Worm (Caenorhabditis elegans): ENCODE data around the gene B0244.17.

B0244.17 gene

DNA sequence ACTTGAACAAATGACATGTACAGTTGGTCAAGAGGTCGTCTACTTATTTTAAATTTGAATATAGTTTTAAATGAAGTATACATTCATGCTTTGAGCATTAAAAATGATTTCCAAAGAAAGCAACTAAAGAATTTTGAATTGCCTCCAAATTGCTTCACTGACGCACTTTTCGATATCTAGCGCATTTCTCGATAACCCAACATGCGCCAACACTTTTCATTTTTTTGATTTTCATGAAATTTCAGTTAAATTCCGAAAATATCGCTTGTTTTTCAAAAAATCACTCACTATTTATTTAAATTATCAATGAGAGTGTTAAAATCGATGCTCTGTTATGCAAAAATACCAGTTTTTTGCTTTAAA, 13.2 kb upstream of the B0244.17 start:
- TF ChIP-seq hlh-1 (tag; optimal IDR thresholded peaks at IDR 0.05) (no peak), blmp-1 (tag; optimal IDR thresholded peaks at IDR 0.05) (no peak), ztf-11 (tag; optimal IDR thresholded peaks at IDR 0.05) (no peak), elt-3 (tag; optimal IDR thresholded peaks at IDR 0.05) (no peak)

DNA sequence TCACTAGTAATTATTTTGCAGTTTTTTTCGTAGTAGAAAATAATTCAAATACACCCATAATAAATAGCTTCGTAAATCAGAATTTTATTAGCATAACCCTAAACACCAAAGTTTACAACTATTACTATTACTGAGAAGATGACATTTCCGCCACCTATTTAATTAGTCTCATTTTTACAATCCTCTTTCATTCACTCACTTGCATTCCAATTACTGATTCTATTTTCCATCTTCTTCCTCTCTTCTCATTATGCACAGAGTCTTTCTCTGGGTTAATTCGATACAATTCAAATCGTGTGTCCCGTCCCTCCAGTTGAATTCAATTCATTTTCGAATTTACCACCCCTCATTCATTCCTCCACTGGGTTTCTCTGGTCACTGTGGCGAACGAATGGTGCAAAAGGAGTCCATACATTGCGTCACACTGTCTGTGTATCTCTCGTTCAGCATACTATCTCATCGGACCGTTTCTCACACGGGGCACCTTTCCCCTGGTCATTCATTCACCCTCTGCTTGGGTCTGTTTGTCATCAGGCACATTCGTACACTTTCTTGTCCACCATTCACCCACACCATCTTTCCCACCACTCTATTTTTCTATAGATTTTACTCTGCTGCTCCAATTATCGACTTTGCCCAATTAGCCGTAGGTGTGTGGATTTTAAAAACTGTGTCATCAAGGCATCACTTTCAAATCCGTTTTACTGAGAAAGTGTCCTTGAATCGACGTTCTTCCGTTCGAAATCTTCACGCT, 12.6 kb upstream of the B0244.17 start:
- TF ChIP-seq nhr-12 (tag; optimal IDR thresholded peaks at IDR 0.05) = no peak
- no peak for TF ChIP-seq blmp-1 (tag; optimal IDR thresholded peaks at IDR 0.05)
- TF ChIP-seq unc-39 (tag; optimal IDR thresholded peaks at IDR 0.05) = no peak
- TF ChIP-seq drap-1 (GFP tag; optimal IDR thresholded peaks at IDR 0.05) = no peak
- peak; percentile 73 for TF ChIP-seq lin-32 (GFP tag; optimal IDR thresholded peaks at IDR 0.05)
- no peak for TF ChIP-seq mab-5 (tag; optimal IDR thresholded peaks at IDR 0.05)
- no peak for TF ChIP-seq lin-13 (tag; optimal IDR thresholded peaks at IDR 0.05)
- TF ChIP-seq ham-2 (GFP tag; optimal IDR thresholded peaks at IDR 0.05) = no peak
- TF ChIP-seq ceh-83 (GFP tag; optimal IDR thresholded peaks at IDR 0.05) = no peak
- peak; percentile 0 for TF ChIP-seq ztf-11 (tag; optimal IDR thresholded peaks at IDR 0.05)
- TF ChIP-seq M03D4.4 (tag; optimal IDR thresholded peaks at IDR 0.05) = peak; percentile 15
- TF ChIP-seq sptf-1 (tag; optimal IDR thresholded peaks at IDR 0.05) = no peak
- peak; percentile 15 for TF ChIP-seq hlh-1 (tag; optimal IDR thresholded peaks at IDR 0.05)
- no peak for TF ChIP-seq elt-1 (tag; optimal IDR thresholded peaks at IDR 0.05; ENCODE audit: borderline replicate concordance, insufficient read depth)
- no peak for TF ChIP-seq bed-3 (GFP tag; optimal IDR thresholded peaks at IDR 0.05)
- no peak for TF ChIP-seq tbx-8 (GFP tag; optimal IDR thresholded peaks at IDR 0.05)
- TF ChIP-seq ces-1 (GFP tag; optimal IDR thresholded peaks at IDR 0.05) = peak; percentile 99
- no peak for TF ChIP-seq mls-2 (tag; optimal IDR thresholded peaks at IDR 0.05)
- TF ChIP-seq pha-4 (tag; optimal IDR thresholded peaks at IDR 0.05) = no peak
- TF ChIP-seq zip-8 (tag; optimal IDR thresholded peaks at IDR 0.05) = peak; percentile 41
- TF ChIP-seq ceh-43 (GFP tag; optimal IDR thresholded peaks at IDR 0.05) = no peak
- TF ChIP-seq elt-3 (tag; optimal IDR thresholded peaks at IDR 0.05) = no peak
- no peak for TF ChIP-seq ceh-39 (tag; optimal IDR thresholded peaks at IDR 0.05)
- no peak for TF ChIP-seq mep-1 (tag; optimal IDR thresholded peaks at IDR 0.05)
- peak; percentile 59 for TF ChIP-seq nhr-2 (tag; optimal IDR thresholded peaks at IDR 0.05)
- no peak for TF ChIP-seq flh-1 (GFP tag; optimal IDR thresholded peaks at IDR 0.05)
- TF ChIP-seq unc-62 (GFP tag; optimal IDR thresholded peaks at IDR 0.05) = no peak
- no peak for TF ChIP-seq snpc-4 (tag; optimal IDR thresholded peaks at IDR 0.05)
- TF ChIP-seq nhr-76 (tag; optimal IDR thresholded peaks at IDR 0.05) = no peak
- TF ChIP-seq nhr-28 (tag; optimal IDR thresholded peaks at IDR 0.05) = no peak
- peak; percentile 37 for TF ChIP-seq cnd-1 (tag; optimal IDR thresholded peaks at IDR 0.05)
- TF ChIP-seq nhr-237 (tag; optimal IDR thresholded peaks at IDR 0.05) = no peak
- no peak for TF ChIP-seq lsy-2 (tag; optimal IDR thresholded peaks at IDR 0.05)
- TF ChIP-seq sem-2 (GFP tag; optimal IDR thresholded peaks at IDR 0.05) = no peak
- no peak for TF ChIP-seq unc-120 (tag; optimal IDR thresholded peaks at IDR 0.05; ENCODE audit: poor library complexity, severe bottlenecking)

DNA sequence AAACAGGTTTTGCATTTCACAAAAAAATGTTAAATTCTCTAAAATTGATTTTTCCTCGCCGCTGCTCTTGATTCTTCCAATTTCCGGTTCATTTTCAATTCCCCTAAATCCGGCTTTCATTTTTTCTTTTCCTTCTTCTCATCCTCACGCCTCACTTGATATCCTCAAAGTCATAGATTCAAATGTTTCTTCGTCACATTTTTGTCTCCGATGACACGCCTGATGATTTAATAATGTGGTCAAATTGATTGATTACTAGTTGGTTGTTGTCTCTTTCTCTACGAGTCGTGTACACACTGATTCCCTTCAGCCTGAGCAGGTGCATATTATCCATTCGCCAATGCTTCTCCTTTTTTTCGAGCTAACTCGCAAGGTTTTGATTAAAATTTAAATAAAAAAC, 11.5 kb upstream of the B0244.17 start:
- TF ChIP-seq ztf-11 (tag; optimal IDR thresholded peaks at IDR 0.05) = no peak
- no peak for TF ChIP-seq cnd-1 (tag; optimal IDR thresholded peaks at IDR 0.05)
- TF ChIP-seq nhr-12 (tag; optimal IDR thresholded peaks at IDR 0.05) = no peak
- TF ChIP-seq mep-1 (tag; optimal IDR thresholded peaks at IDR 0.05) = no peak
- TF ChIP-seq hlh-1 (tag; optimal IDR thresholded peaks at IDR 0.05) = no peak
- peak; percentile 75 for TF ChIP-seq unc-62 (GFP tag; optimal IDR thresholded peaks at IDR 0.05)
- no peak for TF ChIP-seq M03D4.4 (tag; optimal IDR thresholded peaks at IDR 0.05)
- TF ChIP-seq ces-1 (GFP tag; optimal IDR thresholded peaks at IDR 0.05) = peak; percentile 45

DNA sequence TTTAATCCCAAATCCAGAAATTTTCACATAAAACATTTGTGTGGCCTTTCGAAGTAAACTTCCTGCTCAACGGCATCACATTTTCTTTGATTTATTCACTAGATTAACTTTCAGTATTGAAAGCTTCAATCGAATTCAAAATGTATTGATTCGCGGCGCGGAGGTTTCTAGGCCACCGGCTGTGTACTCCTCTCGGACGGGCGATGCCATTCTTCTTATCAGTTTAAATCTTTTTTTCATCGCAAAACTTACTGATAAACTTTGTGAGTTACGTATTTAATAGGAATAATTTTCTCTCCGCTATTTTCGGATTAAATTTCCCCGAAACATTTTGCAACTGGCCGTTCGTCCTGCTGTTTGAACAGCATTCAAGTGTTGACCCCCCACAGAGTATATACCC, 11.1 kb upstream of the B0244.17 start:
- peak; percentile 24 for TF ChIP-seq mep-1 (tag; optimal IDR thresholded peaks at IDR 0.05)
- peak; percentile 38 for TF ChIP-seq ces-1 (GFP tag; optimal IDR thresholded peaks at IDR 0.05)
- TF ChIP-seq tbx-8 (GFP tag; optimal IDR thresholded peaks at IDR 0.05) = no peak
- TF ChIP-seq nhr-28 (tag; optimal IDR thresholded peaks at IDR 0.05) = no peak

All from whole organism, mixed stage, embryonic.